Worm (Caenorhabditis elegans): ENCODE measurements around the gene F13E9.9.

F13E9.9 gene

DNA sequence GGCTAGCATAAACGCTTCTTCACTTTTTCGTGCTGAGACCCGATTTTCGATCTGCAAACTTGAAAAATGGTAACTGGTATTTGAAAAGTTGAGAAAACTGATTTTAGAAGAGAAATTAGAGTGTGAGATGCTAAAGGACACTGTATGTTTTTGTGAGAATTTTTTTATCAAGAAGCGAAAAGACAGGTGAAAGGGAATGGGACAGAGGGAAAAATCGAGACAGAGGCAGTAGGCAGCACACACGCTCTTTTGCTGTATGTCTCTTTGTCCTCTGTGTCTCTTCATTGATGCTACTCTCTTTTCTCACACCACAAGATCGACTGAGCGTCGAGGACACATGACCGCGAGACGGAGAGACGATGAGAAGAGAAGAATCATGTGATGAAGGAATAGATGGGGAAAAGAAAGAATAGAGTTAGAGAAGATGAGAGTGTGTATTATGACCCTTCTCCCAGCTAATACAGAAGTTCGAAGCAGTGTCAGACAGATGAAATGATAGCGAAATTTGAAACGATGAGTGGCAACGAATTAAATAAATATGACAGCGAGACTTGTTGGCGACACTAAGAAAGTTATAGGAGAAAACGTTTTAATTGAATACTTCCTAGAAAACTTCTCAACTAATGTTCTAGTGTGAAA lies 37.0 kb upstream of the F13E9.9 start, which contains the start of gene lgg-2 (continued):
- TF ChIP-seq lin-35 (GFP tag; optimal IDR thresholded peaks at IDR 0.05) (peak in 2 of 3 experiments; percentile 31 to 92), sdz-38 (tag; optimal IDR thresholded peaks at IDR 0.05) (no peak), ets-4 (GFP tag; optimal IDR thresholded peaks at IDR 0.05) (peak; percentile 48), B0261.1 (tag; optimal IDR thresholded peaks at IDR 0.05) (peak; percentile 9), B0336.3 (GFP tag; IDR thresholded peaks at IDR 0.05) (peak; percentile 67; the same call in 1 of the 2 replicates), nhr-90 (tag; optimal IDR thresholded peaks at IDR 0.05) (peak; percentile 61), D2030.7 (GFP tag; IDR thresholded peaks at IDR 0.05) (no peak), dpff-1 (tag; optimal IDR thresholded peaks at IDR 0.05) (no peak), ama-1 (optimal IDR thresholded peaks at IDR 0.05) (no peak), ama-1 (GFP tag; optimal IDR thresholded peaks at IDR 0.05) (no peak), unc-130 (GFP tag; optimal IDR thresholded peaks at IDR 0.05) (no peak), Y56A3A.18 (GFP tag; IDR thresholded peaks at IDR 0.05) (peak; percentile 42; the same call in 1 of the 2 replicates), ekl-4 (GFP tag; IDR thresholded peaks at IDR 0.05) (peak; percentile 90), fkh-3 (tag; optimal IDR thresholded peaks at IDR 0.05) (no peak), Y79H2A.3 (GFP tag; conservative IDR thresholded peaks at IDR 0.05) (no peak), ceh-100 (GFP tag; IDR thresholded peaks at IDR 0.05) (peak; percentile 50), rcor-1 (GFP tag; IDR thresholded peaks at IDR 0.05) (peak; percentile 70), Y67H2A.10 (GFP tag; conservative IDR thresholded peaks at IDR 0.05) (peak; percentile 73), hmg-1.2 (GFP tag; IDR thresholded peaks at IDR 0.05) (peak; percentile 85), dpl-1 (GFP tag; optimal IDR thresholded peaks at IDR 0.05) (no peak), ztf-3 (GFP tag; optimal IDR thresholded peaks at IDR 0.05) (peak; percentile 40), him-1 (tag; optimal IDR thresholded peaks at IDR 0.05) (no peak), athp-1 (tag; optimal IDR thresholded peaks at IDR 0.05) (no peak), hlh-26 (GFP tag; conservative IDR thresholded peaks at IDR 0.05) (no peak), gei-17 (GFP tag; optimal IDR thresholded peaks at IDR 0.05) (peak; percentile 67), egrh-3 (GFP tag; IDR thresholded peaks at IDR 0.05) (peak; percentile 11; the same call in 1 of the 2 replicates), sptf-2 (GFP tag; optimal IDR thresholded peaks at IDR 0.05) (no peak), F10E7.11 (tag; optimal IDR thresholded peaks at IDR 0.05) (no peak), aptf-2 (GFP tag; conservative IDR thresholded peaks at IDR 0.05) (no peak), madf-6 (GFP tag; IDR thresholded peaks at IDR 0.05) (0 out of 2 replicates have a peak, but pooled peaks have one; percentile 9), lag-1 (GFP tag; IDR thresholded peaks at IDR 0.05) (no peak), ztf-18 (tag; optimal IDR thresholded peaks at IDR 0.05) (peak; percentile 81), T26A5.8 (tag; optimal IDR thresholded peaks at IDR 0.05) (no peak), let-526 (GFP tag; IDR thresholded peaks at IDR 0.05) (peak; percentile 28; the same call in 1 of the 2 replicates), attf-6 (GFP tag; IDR thresholded peaks at IDR 0.05) (no peak), hmg-20 (GFP tag; IDR thresholded peaks at IDR 0.05) (0 out of 2 replicates have a peak, but pooled peaks have one; percentile 30), pha-4 (tag; optimal IDR thresholded peaks at IDR 0.05) (peak; percentile 67), hlh-12 (tag; optimal IDR thresholded peaks at IDR 0.05) (no peak), chd-7 (tag; optimal IDR thresholded peaks at IDR 0.05) (peak; percentile 95), lsl-1 (GFP tag; optimal IDR thresholded peaks at IDR 0.05) (no peak), nhr-27 (tag; optimal IDR thresholded peaks at IDR 0.05) (no peak), ztf-28 (GFP tag; IDR thresholded peaks at IDR 0.05) (no peak), ztf-22 (GFP tag; optimal IDR thresholded peaks at IDR 0.05) (peak; percentile 87), mel-28 (tag; optimal IDR thresholded peaks at IDR 0.05; ENCODE audit: borderline replicate concordance) (no peak), somi-1 (GFP tag; optimal IDR thresholded peaks at IDR 0.05) (peak; percentile 95), akir-1 (GFP tag; optimal IDR thresholded peaks at IDR 0.05) (no peak), madf-8 (GFP tag; conservative IDR thresholded peaks at IDR 0.05) (no peak), ztf-6 (GFP tag; IDR thresholded peaks at IDR 0.05) (0 out of 2 replicates have a peak, but pooled peaks have one; percentile 24), Y53F4B.3 (GFP tag; IDR thresholded peaks at IDR 0.05) (no peak)
